Fruit fly (Drosophila melanogaster): ENCODE data around the gene CG10973.
A peak's percentile ranks its signal among the peaks of the same experiment; 100 is the strongest.

CG10973 gene

DNA sequence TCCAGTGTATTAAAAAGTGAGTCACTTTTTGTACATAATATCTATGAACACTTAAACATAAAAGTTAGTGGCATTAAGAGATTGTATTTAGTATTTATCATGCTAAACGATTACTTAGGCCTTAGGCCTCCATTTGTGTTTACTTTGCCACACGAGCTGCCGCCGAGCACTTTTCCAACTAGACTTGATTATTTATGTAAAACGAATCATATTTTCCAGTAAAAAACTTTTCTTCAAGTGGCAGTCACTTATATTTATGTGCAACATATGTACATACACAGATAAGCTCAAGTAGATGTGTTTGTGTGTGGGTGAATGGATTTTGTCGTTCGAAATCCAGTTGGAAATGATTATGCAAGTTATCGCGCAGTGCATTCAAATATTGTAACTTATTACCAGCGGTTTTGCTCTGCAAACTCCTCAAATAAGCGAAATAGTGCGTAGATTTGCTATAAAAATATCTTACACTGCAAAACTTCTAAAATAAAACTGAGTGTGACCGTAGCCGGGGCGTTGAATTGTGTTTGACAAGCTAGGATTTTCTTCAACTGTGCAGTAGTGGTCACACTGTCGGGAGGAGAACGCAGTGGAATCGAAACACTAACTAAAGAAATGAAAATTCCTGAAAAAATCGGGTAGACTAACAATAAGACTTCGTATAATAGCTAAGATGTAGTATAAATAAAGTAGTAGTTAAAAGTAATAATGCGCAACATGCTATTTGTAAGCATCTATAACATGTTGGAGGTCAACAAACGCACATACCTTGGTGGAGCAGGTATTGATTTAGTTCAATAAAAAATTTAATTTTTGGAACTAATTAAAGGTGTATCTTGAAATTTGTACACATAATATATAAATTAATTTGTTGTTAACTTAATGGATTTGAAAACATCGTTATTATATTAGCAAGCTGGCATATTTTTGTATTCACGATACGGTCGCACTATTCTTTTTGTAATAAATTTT, 4.7 kb downstream of the CG10973 start, which contains the start of the genes Klc and CG10984 (continued):
- TF ChIP-seq sage (GFP tag; optimal IDR thresholded peaks at IDR 0.05) (peak; percentile 55), dl (GFP tag; optimal IDR thresholded peaks at IDR 0.05; ENCODE audit: insufficient read depth in 1 of 2, partially characterized antibody in 2 of 2) (no peak), Myc (optimal IDR thresholded peaks at IDR 0.05) (no peak)

DNA sequence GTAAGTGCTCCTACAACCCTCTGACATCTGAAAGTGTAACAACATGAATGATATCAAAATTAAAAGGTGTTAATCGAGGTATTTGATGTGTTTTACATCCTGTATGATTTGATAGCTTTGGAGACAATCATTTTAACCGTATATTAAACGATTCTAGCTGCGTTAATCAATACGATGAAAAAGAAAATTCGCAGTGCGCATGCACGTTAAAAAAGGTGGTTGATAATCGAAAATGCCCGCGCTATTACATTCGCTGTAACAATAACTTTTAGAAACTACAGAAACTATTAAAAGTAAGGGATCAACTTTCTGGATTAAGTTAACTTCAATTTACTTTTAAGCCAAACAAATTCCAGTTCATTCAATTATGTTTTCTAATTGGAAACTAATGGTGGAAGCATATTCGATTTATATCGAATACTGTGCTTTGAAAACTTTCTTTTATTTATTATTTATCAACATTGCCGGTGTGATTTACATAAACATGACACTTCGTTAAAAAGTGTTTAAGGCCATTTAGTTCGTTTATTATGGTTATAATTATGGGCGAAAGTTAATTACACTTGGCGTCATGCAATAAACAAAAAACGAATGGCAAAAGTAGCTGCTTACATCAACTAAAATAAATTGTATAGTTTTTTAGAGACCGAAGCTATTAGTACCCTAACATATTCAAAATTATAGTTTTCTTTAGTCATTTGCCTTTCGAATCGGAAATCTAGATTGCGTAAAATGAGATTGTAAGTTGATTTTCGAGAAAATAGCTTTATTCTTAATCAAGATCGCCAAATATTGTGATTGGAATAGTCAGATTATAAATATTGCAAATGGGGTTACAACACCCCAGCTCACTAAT, 5.6 kb downstream of the CG10973 start:
- TF ChIP-seq ey (GFP tag; optimal IDR thresholded peaks at IDR 0.05) (no peak), Mio (GFP tag; optimal IDR thresholded peaks at IDR 0.05) (no peak), CG9705 (GFP tag; optimal IDR thresholded peaks at IDR 0.05) (no peak), h (GFP tag; optimal IDR thresholded peaks at IDR 0.05) (no peak), CG32264 (GFP tag; optimal IDR thresholded peaks at IDR 0.05) (no peak), psq (GFP tag; optimal IDR thresholded peaks at IDR 0.05) (no peak), tai (GFP tag; optimal IDR thresholded peaks at IDR 0.05) (no peak), Dfd (GFP tag; optimal IDR thresholded peaks at IDR 0.05) (no peak), dl (GFP tag; optimal IDR thresholded peaks at IDR 0.05; ENCODE audit: insufficient read depth in 1 of 2, partially characterized antibody in 2 of 2) (no peak)

DNA sequence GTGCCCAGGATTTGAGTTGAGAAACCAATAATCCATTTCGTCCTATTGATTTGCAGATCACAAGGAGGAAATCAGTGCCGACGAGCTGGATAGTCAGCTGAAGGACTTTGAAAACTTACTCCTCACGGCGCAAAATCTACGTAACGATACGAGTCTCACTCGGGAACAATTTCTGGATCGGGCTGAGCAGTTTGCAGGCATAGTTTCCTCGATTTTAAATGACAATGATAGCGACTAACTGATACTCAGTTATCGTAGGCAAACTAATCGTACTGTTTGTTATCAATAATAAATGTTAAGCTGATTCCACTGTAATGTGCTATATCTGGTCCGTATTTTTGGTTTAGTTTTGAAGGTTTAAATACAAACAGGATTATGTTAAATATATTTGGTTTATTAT, 8.3 kb downstream of the CG10973 start:
- no peak for TF ChIP-seq Vsx2 (GFP tag; optimal IDR thresholded peaks at IDR 0.05; ENCODE audit: partially characterized antibody)
- TF ChIP-seq ey (GFP tag; optimal IDR thresholded peaks at IDR 0.05) = no peak
- no peak for TF ChIP-seq lola (GFP tag; optimal IDR thresholded peaks at IDR 0.05)
- TF ChIP-seq pan (optimal IDR thresholded peaks at IDR 0.05) = no peak
- TF ChIP-seq Hnf4 (GFP tag; optimal IDR thresholded peaks at IDR 0.05) = no peak
- no peak for TF ChIP-seq brk (GFP tag; optimal IDR thresholded peaks at IDR 0.05)
- TF ChIP-seq dsf (GFP tag; optimal IDR thresholded peaks at IDR 0.05; ENCODE audit: borderline replicate concordance) = no peak
- no peak for TF ChIP-seq Hr83 (GFP tag; optimal IDR thresholded peaks at IDR 0.05; ENCODE audit: poor library complexity, severe bottlenecking)
- TF ChIP-seq rgr (GFP tag; optimal IDR thresholded peaks at IDR 0.05) = no peak
- no peak for TF ChIP-seq OdsH (GFP tag; optimal IDR thresholded peaks at IDR 0.05)
- TF ChIP-seq sage (GFP tag; optimal IDR thresholded peaks at IDR 0.05) = no peak
- TF ChIP-seq br (GFP tag; optimal IDR thresholded peaks at IDR 0.05) = no peak
- TF ChIP-seq Hr78 (GFP tag; optimal IDR thresholded peaks at IDR 0.05) = no peak
- no peak for TF ChIP-seq Dif (GFP tag; optimal IDR thresholded peaks at IDR 0.05; ENCODE audit: partially characterized antibody)
- no peak for TF ChIP-seq tai (GFP tag; optimal IDR thresholded peaks at IDR 0.05)
- no peak for TF ChIP-seq jim (GFP tag; optimal IDR thresholded peaks at IDR 0.05)
- TF ChIP-seq Sp1 (GFP tag; optimal IDR thresholded peaks at IDR 0.05) = no peak
- TF ChIP-seq h (GFP tag; optimal IDR thresholded peaks at IDR 0.05) = no peak
- no peak for TF ChIP-seq Abd-B (GFP tag; optimal IDR thresholded peaks at IDR 0.05)

- peak; percentile 26 for TF ChIP-seq sage (GFP tag; optimal IDR thresholded peaks at IDR 0.05)
- TF ChIP-seq GATAd (GFP tag; optimal IDR thresholded peaks at IDR 0.05) = no peak
These were observed 9.3 kb downstream of the CG10973 start, which contains the start of gene CG32109 for dm6 chr3L:12745121-12745770. TSS of gene CG32109 (plus strand) at chr3L:12745344.

- TF ChIP-seq CG32264 (GFP tag; optimal IDR thresholded peaks at IDR 0.05) (no peak), Hr78 (GFP tag; optimal IDR thresholded peaks at IDR 0.05) (no peak), dl (GFP tag; optimal IDR thresholded peaks at IDR 0.05; ENCODE audit: insufficient read depth in 1 of 2, partially characterized antibody in 2 of 2) (no peak), Mio (GFP tag; optimal IDR thresholded peaks at IDR 0.05) (no peak), Jra (GFP tag; optimal IDR thresholded peaks at IDR 0.05) (peak; percentile 54), tai (GFP tag; optimal IDR thresholded peaks at IDR 0.05) (peak; percentile 50), CG9705 (GFP tag; optimal IDR thresholded peaks at IDR 0.05) (no peak), rgr (GFP tag; optimal IDR thresholded peaks at IDR 0.05) (no peak), brk (GFP tag; optimal IDR thresholded peaks at IDR 0.05) (peak; percentile 46), Sp1 (GFP tag; optimal IDR thresholded peaks at IDR 0.05) (no peak), Rel (GFP tag; optimal IDR thresholded peaks at IDR 0.05) (no peak), Rel (tag; optimal IDR thresholded peaks at IDR 0.05) (no peak), sv (GFP tag; optimal IDR thresholded peaks at IDR 0.05) (no peak), Hnf4 (GFP tag; optimal IDR thresholded peaks at IDR 0.05) (peak; percentile 56), dsf (GFP tag; optimal IDR thresholded peaks at IDR 0.05; ENCODE audit: borderline replicate concordance) (peak; percentile 1), sage (GFP tag; optimal IDR thresholded peaks at IDR 0.05) (no peak), foxo (GFP tag; optimal IDR thresholded peaks at IDR 0.05) (no peak), OdsH (GFP tag; optimal IDR thresholded peaks at IDR 0.05) (peak; percentile 13), CrebA (GFP tag; optimal IDR thresholded peaks at IDR 0.05; ENCODE audit: borderline replicate concordance) (no peak), jim (GFP tag; optimal IDR thresholded peaks at IDR 0.05) (no peak), ey (GFP tag; optimal IDR thresholded peaks at IDR 0.05) (no peak), Dif (GFP tag; optimal IDR thresholded peaks at IDR 0.05; ENCODE audit: partially characterized antibody) (no peak), woc (GFP tag; optimal IDR thresholded peaks at IDR 0.05) (no peak), dmrt93B (GFP tag; optimal IDR thresholded peaks at IDR 0.05) (no peak), Abd-B (GFP tag; optimal IDR thresholded peaks at IDR 0.05) (no peak), Dfd (GFP tag; optimal IDR thresholded peaks at IDR 0.05) (no peak)
These were observed 13.0 kb downstream of the CG10973 start, which contains the start of gene CG32112 for dm6 chr3L:12741608-12742007. TSS of gene CG32112 (plus strand) at chr3L:12741718.

All from whole organism, wandering third instar larva.